Fruit fly (Drosophila melanogaster): ENCODE results near the gene CG10098.
A peak's percentile ranks its signal among the peaks of the same experiment; 100 is the strongest.

The CG10098 gene

DNA sequence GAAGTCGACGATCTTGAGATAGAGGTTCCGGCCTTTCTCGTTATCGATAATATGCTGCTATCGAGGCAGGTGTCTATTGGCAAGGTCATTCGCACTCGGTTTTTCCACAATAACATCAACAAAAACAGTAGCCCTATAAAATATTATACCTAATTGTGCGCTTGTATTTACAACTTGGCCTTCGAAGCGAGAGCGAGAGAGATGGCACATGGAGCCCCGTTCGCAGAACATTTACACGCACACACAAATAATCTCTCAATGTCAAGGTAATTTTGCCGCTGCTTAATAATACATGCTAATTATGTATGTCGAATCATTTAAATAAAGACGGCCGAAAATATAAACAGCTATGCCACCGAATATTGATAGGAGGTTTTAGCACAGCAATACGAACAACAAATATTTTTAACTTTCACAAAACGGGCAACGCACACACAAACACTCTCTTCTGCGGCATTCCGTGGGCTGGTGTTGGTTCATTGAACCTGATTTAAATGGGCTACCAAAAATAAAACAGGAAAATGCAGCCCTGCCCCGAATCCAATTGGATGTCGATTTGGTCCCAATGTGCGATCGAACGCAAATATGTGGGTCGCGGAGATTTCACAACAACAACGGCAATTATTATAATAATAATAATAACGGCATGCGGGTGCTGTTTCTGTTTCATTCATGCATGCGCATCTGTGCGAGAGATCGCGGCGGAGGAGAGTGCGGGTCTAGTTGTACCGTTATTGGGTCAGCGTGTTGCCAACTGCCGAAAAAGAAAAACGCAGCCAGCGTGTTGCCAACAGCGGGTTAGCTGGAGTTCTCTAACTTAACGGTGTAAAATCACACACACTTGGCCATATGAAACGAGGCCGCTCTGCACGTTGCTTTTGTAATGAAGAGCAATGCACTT is 1.9 kb upstream of the CG10098 start (continued):
- TF ChIP-seq CG10321 (GFP tag; IDR thresholded peaks at IDR 0.05) = peak; percentile 80
- no peak for TF ChIP-seq CG7928 (GFP tag; optimal IDR thresholded peaks at IDR 0.05)
- no peak for TF ChIP-seq CG9437 (GFP tag; optimal IDR thresholded peaks at IDR 0.05)
- TF ChIP-seq yki (optimal IDR thresholded peaks at IDR 0.05) = no peak
- TF ChIP-seq zf30C (GFP tag; optimal IDR thresholded peaks at IDR 0.05) = no peak
- no peak for TF ChIP-seq CG2889 (GFP tag; IDR thresholded peaks at IDR 0.05)
- peak; percentile 28 for TF ChIP-seq sug (tag; optimal IDR thresholded peaks at IDR 0.05)
- no peak for TF ChIP-seq pnt (GFP tag; optimal IDR thresholded peaks at IDR 0.05)
- no peak for TF ChIP-seq ind (GFP tag; optimal IDR thresholded peaks at IDR 0.05)
- TF ChIP-seq CG7839 (tag; optimal IDR thresholded peaks at IDR 0.05) = no peak
- TF ChIP-seq bcd (GFP tag; optimal IDR thresholded peaks at IDR 0.05) = no peak
- TF ChIP-seq CG11560 (tag; IDR thresholded peaks at IDR 0.05) = no peak
- 0 out of 2 replicates have a peak, but pooled peaks have one; percentile 14 for TF ChIP-seq stc (GFP tag; IDR thresholded peaks at IDR 0.05)
- TF ChIP-seq sisA (GFP tag; IDR thresholded peaks at IDR 0.05) = no peak
- TF ChIP-seq row (GFP tag; IDR thresholded peaks at IDR 0.05) = 0 out of 3 replicates have a peak, but pooled peaks have one; percentile 15
- TF ChIP-seq HHEX (GFP tag; optimal IDR thresholded peaks at IDR 0.05) = no peak
- TF ChIP-seq fd102C (GFP tag; optimal IDR thresholded peaks at IDR 0.05) = no peak
- TF ChIP-seq CG10274 (GFP tag; optimal IDR thresholded peaks at IDR 0.05) = no peak
- TF ChIP-seq wor (GFP tag; IDR thresholded peaks at IDR 0.05) = no peak
- no peak for TF ChIP-seq Deaf1 (tag; optimal IDR thresholded peaks at IDR 0.05)
- TF ChIP-seq scrt (GFP tag; optimal IDR thresholded peaks at IDR 0.05) = no peak
- TF ChIP-seq vfl (GFP tag; optimal IDR thresholded peaks at IDR 0.05) = no peak
- TF ChIP-seq CG7963 (GFP tag; IDR thresholded peaks at IDR 0.05; ENCODE audit: partially characterized antibody) = no peak
- no peak for TF ChIP-seq hkb (optimal IDR thresholded peaks at IDR 0.05)
- no peak for TF ChIP-seq hkb (GFP tag; IDR thresholded peaks at IDR 0.05)
- TF ChIP-seq CG7987 (GFP tag; optimal IDR thresholded peaks at IDR 0.05) = no peak

- TF ChIP-seq ttk (GFP tag; IDR thresholded peaks at IDR 0.05) (peak; percentile 36; the same call in 1 of the 2 replicates), Nf-YA (GFP tag; IDR thresholded peaks at IDR 0.05) (no peak), HLH4C (GFP tag; IDR thresholded peaks at IDR 0.05; ENCODE audit: partially characterized antibody) (peak; percentile 10; the same call in 1 of the 3 replicates), crol (GFP tag; IDR thresholded peaks at IDR 0.05) (peak; percentile 63), CG32767 (GFP tag; IDR thresholded peaks at IDR 0.05) (peak; percentile 74; the same call in 1 of the 2 replicates), seq (GFP tag; IDR thresholded peaks at IDR 0.05) (0 out of 2 replicates have a peak, but pooled peaks have one; percentile 12), kni (GFP tag; optimal IDR thresholded peaks at IDR 0.05) (peak; percentile 85), Lim3 (GFP tag; IDR thresholded peaks at IDR 0.05) (no peak), Med (GFP tag) (peak; percentile 51), CG8944 (GFP tag; optimal IDR thresholded peaks at IDR 0.05) (no peak), zen2 (GFP tag; IDR thresholded peaks at IDR 0.05; ENCODE audit: partially characterized antibody) (no peak), CG12236 (GFP tag; optimal IDR thresholded peaks at IDR 0.05) (no peak), abd-A (tag; optimal IDR thresholded peaks at IDR 0.05) (peak; percentile 4), onecut (GFP tag; IDR thresholded peaks at IDR 0.05) (peak; percentile 97), C15 (GFP tag; IDR thresholded peaks at IDR 0.05) (no peak), CG10147 (GFP tag; optimal IDR thresholded peaks at IDR 0.05) (no peak)
These were observed 1.2 kb upstream of the CG10098 start for dm6 chr3R:7123073-7123572.
